Worm (Caenorhabditis elegans) whole organism, L2 larva: ENCODE data around the gene sdz-1.
A peak's percentile ranks its signal among the peaks of the same experiment; 100 is the strongest.

ENCODE experiments used
- C34F6.9 ChIP-seq: fragments of 150-350 bp; optimal IDR thresholded peaks from 2 replicates; lab custom pipeline; 2014; ENCODE audit warnings: missing biosample characterization, missing genetic modification characterization
- F13H6.1 ChIP-seq: sonication (generic microtip); optimal IDR thresholded peaks from 2 replicates; lab custom pipeline; 2016; ENCODE audit warnings: missing genetic modification characterization, missing compliant biosample characterization
- R02D3.7 ChIP-seq: fragments of 150-350 bp; optimal IDR thresholded peaks from 2 replicates; lab custom pipeline; 2014; ENCODE audit warnings: missing biosample characterization, missing genetic modification characterization
- Y55F3AM.14 ChIP-seq: fragments of 200-800 bp; sonication (Bioruptor generic); optimal IDR thresholded peaks from 2 replicates; lab custom pipeline; 2018; ENCODE audit warnings: mild to moderate bottlenecking, missing genetic modification characterization, missing compliant biosample characterization
- ZK546.5 ChIP-seq: sonication (generic microtip); optimal IDR thresholded peaks from 2 replicates; lab custom pipeline; 2017; ENCODE audit warnings: missing biosample characterization, missing genetic modification characterization
- alr-1 ChIP-seq: fragments of 150-350 bp; optimal IDR thresholded peaks from 2 replicates; lab custom pipeline; 2014; ENCODE audit warnings: missing biosample characterization, missing genetic modification characterization
- aly-2 ChIP-seq: fragments of 150-350 bp; optimal IDR thresholded peaks from 2 replicates; lab custom pipeline; 2014; ENCODE audit warnings: missing biosample characterization, missing genetic modification characterization
- ama-1 ChIP-seq: fragments of 150-350 bp; optimal IDR thresholded peaks from 2 replicates; lab custom pipeline; 2018; ENCODE audit warnings: inconsistent platforms
- blmp-1 ChIP-seq: sonication (generic microtip); optimal IDR thresholded peaks from 2 replicates; lab custom pipeline; 2017; ENCODE audit warnings: missing genetic modification characterization, mild to moderate bottlenecking, missing compliant biosample characterization, antibody characterized with exemption, moderate library complexity; ENCODE audit not compliant: insufficient read depth
- ceh-16 ChIP-seq: fragments of 150-350 bp; optimal IDR thresholded peaks from 2 replicates; lab custom pipeline; 2014; ENCODE audit warnings: missing biosample characterization, missing genetic modification characterization
- ceh-82 ChIP-seq: fragments of 150-350 bp; optimal IDR thresholded peaks from 2 replicates; lab custom pipeline; 2014; ENCODE audit warnings: missing biosample characterization, missing genetic modification characterization
- crh-2 ChIP-seq: sonication (generic microtip); optimal IDR thresholded peaks from 2 replicates; lab custom pipeline; 2017; ENCODE audit warnings: missing biosample characterization, missing genetic modification characterization
- dmd-4 ChIP-seq: sonication (generic microtip); optimal IDR thresholded peaks from 2 replicates; lab custom pipeline; 2017; ENCODE audit warnings: missing biosample characterization, missing genetic modification characterization
- egl-27 ChIP-seq: sonication (generic microtip); optimal IDR thresholded peaks from 3 replicates; lab custom pipeline; 2017; ENCODE audit warnings: missing biosample characterization, missing genetic modification reagents, missing genetic modification characterization
- elt-1 ChIP-seq: fragments of 150-350 bp; optimal IDR thresholded peaks from 2 replicates; lab custom pipeline; 2014; ENCODE audit warnings: missing biosample characterization, missing genetic modification characterization
- elt-3 ChIP-seq: sonication (generic microtip); optimal IDR thresholded peaks from 2 replicates; lab custom pipeline; 2017; ENCODE audit warnings: missing biosample characterization, missing genetic modification characterization
- fos-1 ChIP-seq: fragments of 150-350 bp; optimal IDR thresholded peaks from 2 replicates; lab custom pipeline; 2014; ENCODE audit warnings: missing biosample characterization, missing genetic modification characterization
- gmeb-1 ChIP-seq: fragments of 150-350 bp; optimal IDR thresholded peaks from 2 replicates; lab custom pipeline; 2014; ENCODE audit warnings: missing biosample characterization, missing genetic modification characterization
- lin-11 ChIP-seq: fragments of 150-350 bp; sonication (generic microtip); optimal IDR thresholded peaks from 2 replicates; lab custom pipeline; 2014; ENCODE audit warnings: missing biosample characterization, missing genetic modification characterization, inconsistent platforms, mixed read lengths
- lin-13 ChIP-seq: fragments of 150-350 bp; optimal IDR thresholded peaks from 2 replicates; lab custom pipeline; 2014; ENCODE audit warnings: missing biosample characterization, missing genetic modification reagents, missing genetic modification characterization
- lin-39 ChIP-seq: fragments of 150-350 bp; optimal IDR thresholded peaks from 2 replicates; lab custom pipeline; 2014; ENCODE audit warnings: missing biosample characterization, missing genetic modification reagents, missing genetic modification characterization
- lsy-2 ChIP-seq, 2 experiments: fragments of 150-350 bp in 1 of 2; sonication (generic microtip) in 1 of 2; optimal IDR thresholded peaks; 2 replicates each; lab custom pipeline; 2014 to 2017; ENCODE audit warnings: missing biosample characterization in 2 of 2, missing genetic modification characterization in 2 of 2
- mab-5 ChIP-seq: fragments of 150-350 bp; optimal IDR thresholded peaks from 2 replicates; lab custom pipeline; 2014; ENCODE audit warnings: missing biosample characterization, missing genetic modification characterization
- mbf-1 ChIP-seq: sonication (generic microtip); optimal IDR thresholded peaks from 2 replicates; lab custom pipeline; 2017; ENCODE audit warnings: missing biosample characterization, missing genetic modification characterization
- mdl-1 ChIP-seq, 2 experiments: fragments of 150-350 bp in 1 of 2; sonication (generic microtip) in 1 of 2; optimal IDR thresholded peaks; 2 replicates each; lab custom pipeline; 2017; ENCODE audit warnings: missing biosample characterization in 2 of 2, missing genetic modification characterization in 2 of 2
- nhr-10 ChIP-seq: sonication (generic microtip); optimal IDR thresholded peaks from 2 replicates; lab custom pipeline; 2017; ENCODE audit warnings: missing biosample characterization, missing genetic modification characterization
- nhr-11 ChIP-seq: fragments of 150-350 bp; optimal IDR thresholded peaks from 2 replicates; lab custom pipeline; 2014; ENCODE audit warnings: missing biosample characterization, missing genetic modification characterization
- nhr-12 ChIP-seq: fragments of 150-350 bp; optimal IDR thresholded peaks from 2 replicates; lab custom pipeline; 2014; ENCODE audit warnings: missing biosample characterization, missing genetic modification characterization
- nhr-129 ChIP-seq: fragments of 150-350 bp; optimal IDR thresholded peaks from 2 replicates; lab custom pipeline; 2014; ENCODE audit warnings: missing biosample characterization, missing genetic modification characterization
- nhr-21 ChIP-seq: fragments of 150-350 bp; optimal IDR thresholded peaks from 2 replicates; lab custom pipeline; 2014; ENCODE audit warnings: missing biosample characterization, missing genetic modification characterization
- nhr-23 ChIP-seq: fragments of 150-350 bp; optimal IDR thresholded peaks from 2 replicates; lab custom pipeline; 2014; ENCODE audit warnings: missing biosample characterization, missing genetic modification reagents, missing genetic modification characterization
- nhr-237 ChIP-seq: fragments of 150-350 bp; optimal IDR thresholded peaks from 2 replicates; lab custom pipeline; 2014; ENCODE audit warnings: missing biosample characterization, missing genetic modification characterization
- nhr-25 ChIP-seq: fragments of 150-350 bp; sonication (generic microtip); optimal IDR thresholded peaks from 3 replicates; lab custom pipeline; 2014; ENCODE audit warnings: missing biosample characterization, missing genetic modification characterization
- nhr-6 ChIP-seq: fragments of 150-350 bp; optimal IDR thresholded peaks from 2 replicates; lab custom pipeline; 2014; ENCODE audit warnings: missing biosample characterization, missing genetic modification characterization
- nhr-77 ChIP-seq: fragments of 150-350 bp; optimal IDR thresholded peaks from 2 replicates; lab custom pipeline; 2014; ENCODE audit warnings: missing biosample characterization, missing genetic modification characterization
- peb-1 ChIP-seq: fragments of 150-350 bp; optimal IDR thresholded peaks from 2 replicates; lab custom pipeline; 2014; ENCODE audit warnings: missing biosample characterization, missing genetic modification characterization
- sem-4 ChIP-seq: fragments of 150-350 bp; optimal IDR thresholded peaks from 2 replicates; lab custom pipeline; 2014; ENCODE audit warnings: missing biosample characterization, missing genetic modification reagents, missing genetic modification characterization
- skn-1 ChIP-seq: sonication (generic microtip); optimal IDR thresholded peaks from 2 replicates; lab custom pipeline; 2017; ENCODE audit warnings: missing biosample characterization, missing genetic modification characterization
- sma-3 ChIP-seq: sonication (generic microtip); optimal IDR thresholded peaks from 2 replicates; lab custom pipeline; 2016; ENCODE audit warnings: missing genetic modification reagents, missing genetic modification characterization, missing compliant biosample characterization
- sma-9 ChIP-seq, 2 experiments: fragments of 150-350 bp in 1 of 2; sonication (generic microtip) in 1 of 2; optimal IDR thresholded peaks; 2 replicates each; lab custom pipeline; 2014 to 2016; ENCODE audit warnings: missing genetic modification characterization in 2 of 2, mild to moderate bottlenecking in 1 of 2, missing biosample characterization in 1 of 2, missing compliant biosample characterization in 1 of 2, missing genetic modification reagents in 1 of 2, moderate library complexity in 1 of 2
- snpc-4 ChIP-seq: fragments of 150-350 bp; optimal IDR thresholded peaks from 2 replicates; lab custom pipeline; 2014; ENCODE audit warnings: missing biosample characterization, missing genetic modification characterization
- unc-39 ChIP-seq: fragments of 150-350 bp; optimal IDR thresholded peaks from 2 replicates; lab custom pipeline; 2014; ENCODE audit warnings: missing biosample characterization, missing genetic modification characterization
- unc-55 ChIP-seq: fragments of 150-350 bp; sonication (generic microtip); optimal IDR thresholded peaks from 3 replicates; lab custom pipeline; 2014; ENCODE audit warnings: missing biosample characterization, missing genetic modification reagents, missing genetic modification characterization
- unc-62 ChIP-seq: fragments of 150-350 bp; optimal IDR thresholded peaks from 2 replicates; lab custom pipeline; 2014; ENCODE audit warnings: missing biosample characterization, missing genetic modification reagents, missing genetic modification characterization
- zag-1 ChIP-seq: fragments of 150-350 bp; optimal IDR thresholded peaks from 2 replicates; lab custom pipeline; 2014; ENCODE audit warnings: missing biosample characterization, missing genetic modification characterization
- ztf-1 ChIP-seq: fragments of 200-800 bp; sonication (Bioruptor generic); conservative IDR thresholded peaks from 2 replicates; pipeline ENCODE4 v1.3.6; 2022; ENCODE audit warnings: missing genetic modification characterization, missing compliant biosample characterization
- ztf-11 ChIP-seq: sonication (generic microtip); optimal IDR thresholded peaks from 2 replicates; lab custom pipeline; 2017; ENCODE audit warnings: missing biosample characterization, missing genetic modification characterization
- ztf-4 ChIP-seq: fragments of 150-350 bp; optimal IDR thresholded peaks from 2 replicates; lab custom pipeline; 2014; ENCODE audit warnings: missing biosample characterization, missing genetic modification characterization

The sdz-1 gene

ce11 chrIII:8663143-8663542 is 37.0 kb downstream of the sdz-1 start:
- no peak for TF ChIP-seq ztf-1
- TF ChIP-seq nhr-25 = peak; percentile 28

ce11 chrIII:8658367-8658761 is 41.8 kb downstream of the sdz-1 start:
- TF ChIP-seq Y55F3AM.14 (GFP tag; lab: Kevin White, UChicago) (peak; percentile 94), fos-1 (tag; lab: Kevin White, UChicago) (peak; percentile 83), nhr-11 (tag; lab: Kevin White, UChicago) (no peak), peb-1 (tag; lab: Kevin White, UChicago) (no peak), ztf-1 (no peak), ama-1 (lab: Kevin White, UChicago) (peak; percentile 67), blmp-1 (tag; lab: Kevin White, UChicago) (peak; percentile 45), ZK546.5 (tag; lab: Kevin White, UChicago) (no peak), mbf-1 (no peak), C34F6.9 (tag; lab: Kevin White, UChicago) (peak; percentile 96), F13H6.1 (peak; percentile 98), mab-5 (tag; lab: Kevin White, UChicago) (peak; percentile 53), unc-55 (peak; percentile 95), ztf-11 (tag; lab: Kevin White, UChicago) (no peak), aly-2 (tag; lab: Kevin White, UChicago) (no peak), alr-1 (tag; lab: Kevin White, UChicago) (no peak), sem-4 (tag; lab: Kevin White, UChicago) (peak; percentile 92), lsy-2 (tag; optimal IDR thresholded peaks at IDR 0.05; lab: Kevin White, UChicago) (peak; percentile 28 to 91), nhr-237 (tag; lab: Kevin White, UChicago) (no peak), egl-27 (tag; lab: Kevin White, UChicago) (peak; percentile 53), lin-39 (tag; lab: Kevin White, UChicago) (no peak), unc-39 (tag; lab: Kevin White, UChicago) (no peak), snpc-4 (tag; lab: Kevin White, UChicago) (peak; percentile 31), crh-2 (tag; lab: Kevin White, UChicago) (peak; percentile 99), nhr-23 (no peak), skn-1 (no peak), nhr-10 (no peak), mdl-1 (tag; optimal IDR thresholded peaks at IDR 0.05; lab: Kevin White, UChicago) (peak in 1 of 2 experiments; percentile 84), nhr-21 (tag; lab: Kevin White, UChicago) (peak; percentile 97), gmeb-1 (tag; lab: Kevin White, UChicago) (peak; percentile 82), dmd-4 (tag; lab: Kevin White, UChicago) (no peak), R02D3.7 (tag; lab: Kevin White, UChicago) (no peak), ceh-16 (no peak), sma-9 (GFP tag; optimal IDR thresholded peaks at IDR 0.05; lab: Kevin White, UChicago) (peak; percentile 95), sma-9 (tag; optimal IDR thresholded peaks at IDR 0.05; lab: Kevin White, UChicago) (no peak), zag-1 (tag; lab: Kevin White, UChicago) (peak; percentile 54), unc-62 (GFP tag; lab: Kevin White, UChicago) (peak; percentile 59), sma-3 (peak; percentile 97), ceh-82 (tag; lab: Kevin White, UChicago) (no peak), nhr-25 (peak; percentile 97), lin-13 (peak; percentile 79), nhr-77 (tag; lab: Kevin White, UChicago) (no peak), nhr-6 (peak; percentile 93), nhr-12 (tag; lab: Kevin White, UChicago) (no peak), lin-11 (tag; lab: Kevin White, UChicago) (peak; percentile 53), elt-1 (tag; lab: Kevin White, UChicago) (no peak), elt-3 (tag; lab: Kevin White, UChicago) (no peak), ztf-4 (peak; percentile 93), nhr-129 (tag; lab: Kevin White, UChicago) (peak; percentile 97)
- TF ChIP-seq, all 48 proteins: peak for 26
